Worm (Caenorhabditis elegans) whole organism, L3 larva: Measurements from ENCODE around the gene gtl-2.

ENCODE experiments used
- ZK546.5 ChIP-seq: sonication (generic microtip); optimal IDR thresholded peaks from 2 replicates; lab custom pipeline; 2017; ENCODE audit warnings: missing biosample characterization, missing genetic modification characterization
- ceh-28 ChIP-seq: fragments of 150-350 bp; optimal IDR thresholded peaks from 2 replicates; lab custom pipeline; 2014; ENCODE audit warnings: missing biosample characterization, missing genetic modification reagents, missing genetic modification characterization
- egl-27 ChIP-seq: sonication (generic microtip); optimal IDR thresholded peaks from 4 replicates; lab custom pipeline; 2017; ENCODE audit warnings: missing biosample characterization, missing genetic modification reagents, missing genetic modification characterization
- elt-1 ChIP-seq: fragments of 150-350 bp; optimal IDR thresholded peaks from 2 replicates; lab custom pipeline; 2014; ENCODE audit warnings: missing biosample characterization, missing genetic modification characterization
- fos-1 ChIP-seq: fragments of 150-350 bp; optimal IDR thresholded peaks from 2 replicates; lab custom pipeline; 2014; ENCODE audit warnings: missing biosample characterization, missing genetic modification characterization
- lin-39 ChIP-seq: fragments of 150-350 bp; optimal IDR thresholded peaks from 2 replicates; lab custom pipeline; 2018; ENCODE audit warnings: missing biosample characterization, missing genetic modification reagents, missing genetic modification characterization
- mdl-1 ChIP-seq: fragments of 150-350 bp; optimal IDR thresholded peaks from 2 replicates; lab custom pipeline; 2014; ENCODE audit warnings: missing biosample characterization, missing genetic modification characterization
- mml-1 ChIP-seq: fragments of 150-350 bp; sonication (generic microtip); optimal IDR thresholded peaks from 3 replicates; lab custom pipeline; 2014; ENCODE audit warnings: missing biosample characterization, missing genetic modification characterization
- nhr-11 ChIP-seq: fragments of 150-350 bp; optimal IDR thresholded peaks from 2 replicates; lab custom pipeline; 2014; ENCODE audit warnings: missing biosample characterization, missing genetic modification characterization
- nhr-25 ChIP-seq: sonication (generic microtip); optimal IDR thresholded peaks from 2 replicates; lab custom pipeline; 2017; ENCODE audit warnings: missing biosample characterization, missing genetic modification characterization
- nhr-67 ChIP-seq: fragments of 150-350 bp; optimal IDR thresholded peaks from 2 replicates; lab custom pipeline; 2014; ENCODE audit warnings: missing biosample characterization, missing genetic modification characterization
- nhr-76 ChIP-seq: fragments of 150-350 bp; sonication (generic microtip); optimal IDR thresholded peaks from 5 replicates; lab custom pipeline; 2014; ENCODE audit warnings: missing biosample characterization, missing genetic modification characterization
- nhr-77 ChIP-seq: fragments of 150-350 bp; optimal IDR thresholded peaks from 2 replicates; lab custom pipeline; 2014; ENCODE audit warnings: missing biosample characterization, missing genetic modification characterization
- unc-39 ChIP-seq: sonication (generic microtip); optimal IDR thresholded peaks from 4 replicates; lab custom pipeline; 2017; ENCODE audit warnings: missing biosample characterization, missing genetic modification characterization

DNA sequence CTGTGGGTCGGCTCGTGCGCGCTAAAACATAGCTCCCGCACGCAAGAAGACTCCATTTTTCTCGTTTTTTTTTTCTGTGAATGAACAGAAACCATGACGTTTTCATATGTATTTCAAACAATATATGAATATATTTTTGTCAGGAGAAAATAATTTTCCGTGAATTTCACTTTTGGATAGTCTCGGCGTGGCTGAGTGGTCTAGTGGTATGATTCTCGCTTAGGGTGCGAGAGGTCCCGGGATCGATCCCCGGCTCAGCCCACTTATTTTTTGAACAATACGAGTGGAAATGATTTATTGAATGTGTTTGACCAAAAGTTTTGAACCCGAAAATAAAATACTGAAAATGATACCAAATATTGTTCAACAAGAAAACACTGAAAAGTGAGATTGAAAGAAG is 41.9 kb upstream of the gtl-2 start:
- no peak for TF ChIP-seq mdl-1 (tag; lab: Kevin White, UChicago)
- TF ChIP-seq nhr-67 (tag; lab: Kevin White, UChicago), result no peak
- TF ChIP-seq nhr-76 (tag; lab: Kevin White, UChicago), result no peak
- no peak for TF ChIP-seq nhr-11 (tag; lab: Kevin White, UChicago)
- TF ChIP-seq mml-1 (tag; lab: Kevin White, UChicago), result no peak
- no peak for TF ChIP-seq egl-27 (tag; lab: Kevin White, UChicago)
- no peak for TF ChIP-seq ceh-28 (tag; lab: Kevin White, UChicago)
- no peak for TF ChIP-seq fos-1
- TF ChIP-seq nhr-25 (tag; lab: Kevin White, UChicago), result no peak
- no peak for TF ChIP-seq nhr-77 (tag; lab: Kevin White, UChicago)
- no peak for TF ChIP-seq unc-39 (tag; lab: Kevin White, UChicago)
- no peak for TF ChIP-seq ZK546.5 (tag; lab: Kevin White, UChicago)
- TF ChIP-seq elt-1 (tag; lab: Kevin White, UChicago), result no peak
- TF ChIP-seq lin-39 (tag; lab: Kevin White, UChicago), result no peak
